Worm (Caenorhabditis elegans) whole organism, L1 larva: ENCODE results near the gene syf-2.

ENCODE experiments used
- C04F5.9 ChIP-seq: sonication (generic microtip); optimal IDR thresholded peaks from 2 replicates; lab custom pipeline; 2016; ENCODE audit warnings: missing genetic modification characterization, missing compliant biosample characterization
- C16A3.4 ChIP-seq: fragments of 150-350 bp; optimal IDR thresholded peaks from 2 replicates; lab custom pipeline; 2014; ENCODE audit warnings: missing biosample characterization, missing genetic modification characterization
- C34B4.2 ChIP-seq: sonication (generic microtip); optimal IDR thresholded peaks from 2 replicates; lab custom pipeline; 2017; ENCODE audit warnings: mild to moderate bottlenecking, missing genetic modification characterization, missing compliant biosample characterization
- F16B12.6 ChIP-seq: fragments of 150-350 bp; optimal IDR thresholded peaks from 2 replicates; lab custom pipeline; 2014; ENCODE audit warnings: missing biosample characterization, missing genetic modification characterization
- Y116A8C.19 ChIP-seq: sonication (generic microtip); optimal IDR thresholded peaks from 2 replicates; lab custom pipeline; 2016; ENCODE audit warnings: missing compliant biosample characterization, missing genetic modification characterization, borderline replicate concordance
- aly-2 ChIP-seq: fragments of 150-350 bp; optimal IDR thresholded peaks from 2 replicates; lab custom pipeline; 2014; ENCODE audit warnings: missing biosample characterization, missing genetic modification characterization
- blmp-1 ChIP-seq: fragments of 150-350 bp; optimal IDR thresholded peaks from 2 replicates; lab custom pipeline; 2014; ENCODE audit warnings: missing biosample characterization, missing genetic modification characterization
- ceh-8 ChIP-seq: fragments of 200-800 bp; sonication (Bioruptor generic); optimal IDR thresholded peaks from 2 replicates; lab custom pipeline; 2018; ENCODE audit warnings: mild to moderate bottlenecking, missing genetic modification characterization, moderate library complexity, missing compliant biosample characterization
- ceh-82 ChIP-seq, 3 experiments: fragments of 150-350 bp in 1 of 3; sonication (generic microtip) in 2 of 3; optimal IDR thresholded peaks; 2 replicates each; lab custom pipeline; 2014 to 2017; ENCODE audit warnings: missing biosample characterization in 3 of 3, missing genetic modification characterization in 3 of 3
- ceh-88 ChIP-seq: fragments of 200-800 bp; sonication (Bioruptor generic); IDR thresholded peaks from 2 replicates; pipeline ENCODE4 v1.3.6; 2022; ENCODE audit warnings: missing genetic modification characterization, missing compliant biosample characterization
- efl-1 ChIP-seq, 4 experiments: fragments of 150-350 bp; optimal IDR thresholded peaks in 3 of 4; peaks in 1 of 4; 1 replicate in 1 of 4; 2 replicates in 3 of 4; lab custom pipeline; 2014; ENCODE audit warnings: missing biosample characterization in 2 of 4, missing genetic modification characterization in 2 of 4, missing genetic modification reagents in 2 of 4
- efl-3 ChIP-seq: fragments of 200-800 bp; sonication (Bioruptor generic); optimal IDR thresholded peaks from 2 replicates; lab custom pipeline; 2018; ENCODE audit warnings: mild to moderate bottlenecking, missing genetic modification characterization, missing compliant biosample characterization
- egl-13 ChIP-seq: sonication (generic microtip); optimal IDR thresholded peaks from 2 replicates; lab custom pipeline; 2016; ENCODE audit warnings: missing genotype, missing genetic modification reagents, missing genetic modification characterization, missing compliant biosample characterization
- egl-27 ChIP-seq, 2 experiments: fragments of 150-350 bp in 1 of 2; sonication (generic microtip); optimal IDR thresholded peaks; 3 replicates each; lab custom pipeline; 2017 to 2018; ENCODE audit warnings: missing biosample characterization in 2 of 2, missing genetic modification characterization in 2 of 2, missing genetic modification reagents in 2 of 2
- elt-2 ChIP-seq: sonication (generic microtip); optimal IDR thresholded peaks from 2 replicates; lab custom pipeline; 2016; ENCODE audit warnings: missing genetic modification characterization, mild to moderate bottlenecking, inconsistent platforms, missing compliant biosample characterization, missing genetic modification reagents
- ets-5 ChIP-seq: fragments of 200-800 bp; sonication (Bioruptor generic); IDR thresholded peaks from 2 replicates; pipeline ENCODE4 v1.3.6; 2022; ENCODE audit warnings: missing genetic modification characterization, missing compliant biosample characterization
- fkh-4 ChIP-seq: sonication (generic microtip); optimal IDR thresholded peaks from 2 replicates; lab custom pipeline; 2016; ENCODE audit warnings: missing compliant biosample characterization, missing genetic modification characterization, borderline replicate concordance
- fos-1 ChIP-seq: fragments of 150-350 bp; optimal IDR thresholded peaks from 2 replicates; lab custom pipeline; 2014; ENCODE audit warnings: missing biosample characterization, missing genetic modification characterization
- hlh-17 ChIP-seq: fragments of 200-800 bp; sonication (Bioruptor generic); optimal IDR thresholded peaks from 2 replicates; lab custom pipeline; 2018; ENCODE audit warnings: missing genetic modification characterization, mild to moderate bottlenecking, missing compliant biosample characterization, moderate library complexity, borderline replicate concordance
- hlh-4 ChIP-seq: sonication (generic microtip); optimal IDR thresholded peaks from 2 replicates; lab custom pipeline; 2016; ENCODE audit warnings: mild to moderate bottlenecking, missing genetic modification characterization, missing compliant biosample characterization
- hpl-2 ChIP-seq: fragments of 150-350 bp; optimal IDR thresholded peaks from 2 replicates; lab custom pipeline; 2014; ENCODE audit warnings: missing biosample characterization, missing genetic modification reagents, missing genetic modification characterization
- lin-13 ChIP-seq: fragments of 150-350 bp; optimal IDR thresholded peaks from 2 replicates; lab custom pipeline; 2014; ENCODE audit warnings: missing biosample characterization, missing genetic modification reagents, missing genetic modification characterization
- lin-14 ChIP-seq: fragments of 200-800 bp; sonication (Bioruptor generic); optimal IDR thresholded peaks from 2 replicates; lab custom pipeline; 2018; ENCODE audit warnings: mild to moderate bottlenecking, missing genetic modification characterization, moderate library complexity, missing compliant biosample characterization
- lin-15B ChIP-seq: fragments of 150-350 bp; sonication (generic microtip); optimal IDR thresholded peaks from 3 replicates; lab custom pipeline; 2014; ENCODE audit warnings: missing biosample characterization, missing genetic modification characterization
- lin-35 ChIP-seq, 2 experiments: fragments of 150-350 bp; optimal IDR thresholded peaks; 2 replicates each; lab custom pipeline; 2014; ENCODE audit warnings: missing biosample characterization in 2 of 2, missing genetic modification characterization in 2 of 2, missing genetic modification reagents in 2 of 2
- lsy-2 ChIP-seq, 2 experiments: fragments of 150-350 bp; optimal IDR thresholded peaks; 2 replicates each; lab custom pipeline; 2014; ENCODE audit warnings: missing biosample characterization in 2 of 2, missing genetic modification characterization in 2 of 2
- mab-9 ChIP-seq: fragments of 200-800 bp; sonication (Bioruptor generic); IDR thresholded peaks from 2 replicates; pipeline ENCODE4 v1.3.6; 2022; ENCODE audit warnings: missing genetic modification reagents, missing genetic modification characterization, missing compliant biosample characterization
- mdl-1 ChIP-seq, 2 experiments: fragments of 150-350 bp; optimal IDR thresholded peaks; 2 replicates each; lab custom pipeline; 2014 to 2017; ENCODE audit warnings: missing biosample characterization in 2 of 2, missing genetic modification characterization in 2 of 2, inconsistent platforms in 1 of 2
- mef-2 ChIP-seq: fragments of 150-350 bp; optimal IDR thresholded peaks from 2 replicates; lab custom pipeline; 2014; ENCODE audit warnings: missing biosample characterization, missing genetic modification characterization
- nhr-11 ChIP-seq: fragments of 150-350 bp; optimal IDR thresholded peaks from 2 replicates; lab custom pipeline; 2014; ENCODE audit warnings: missing biosample characterization, missing genetic modification characterization
- nhr-19 ChIP-seq: fragments of 200-800 bp; sonication (Bioruptor generic); conservative IDR thresholded peaks from 2 replicates; pipeline ENCODE4 v1.3.6; 2022; ENCODE audit warnings: missing genetic modification characterization, missing compliant biosample characterization
- nhr-20 ChIP-seq: sonication (generic microtip); optimal IDR thresholded peaks from 2 replicates; lab custom pipeline; 2016; ENCODE audit warnings: mild to moderate bottlenecking, missing genetic modification characterization, missing compliant biosample characterization
- nhr-237 ChIP-seq: fragments of 150-350 bp; optimal IDR thresholded peaks from 2 replicates; lab custom pipeline; 2014; ENCODE audit warnings: missing biosample characterization, missing genetic modification characterization
- nhr-47 ChIP-seq: sonication (generic microtip); optimal IDR thresholded peaks from 2 replicates; lab custom pipeline; 2016; ENCODE audit warnings: mild to moderate bottlenecking, missing genetic modification characterization, moderate library complexity, missing compliant biosample characterization
- nhr-76 ChIP-seq: sonication (generic microtip); optimal IDR thresholded peaks from 2 replicates; lab custom pipeline; 2017; ENCODE audit warnings: missing biosample characterization, missing genetic modification characterization
- nhr-84 ChIP-seq: sonication (generic microtip); optimal IDR thresholded peaks from 2 replicates; lab custom pipeline; 2017; ENCODE audit warnings: missing biosample characterization, missing genetic modification characterization
- nhr-90 ChIP-seq: sonication (generic microtip); optimal IDR thresholded peaks from 2 replicates; lab custom pipeline; 2016; ENCODE audit warnings: mild to moderate bottlenecking, missing genetic modification characterization, missing compliant biosample characterization; ENCODE audit not compliant: poor library complexity
- pax-3 ChIP-seq: fragments of 200-800 bp; sonication (Bioruptor generic); optimal IDR thresholded peaks from 2 replicates; lab custom pipeline; 2018; ENCODE audit warnings: mild to moderate bottlenecking, missing genetic modification characterization, moderate library complexity, missing compliant biosample characterization
- pqm-1 ChIP-seq: sonication (generic microtip); optimal IDR thresholded peaks from 3 replicates; lab custom pipeline; 2017; ENCODE audit warnings: missing biosample characterization, missing genetic modification characterization
- rnt-1 ChIP-seq: sonication (generic microtip); optimal IDR thresholded peaks from 2 replicates; lab custom pipeline; 2016; ENCODE audit warnings: mild to moderate bottlenecking, missing genetic modification characterization, moderate library complexity, missing compliant biosample characterization
- skn-1 ChIP-seq: fragments of 150-350 bp; optimal IDR thresholded peaks from 2 replicates; lab custom pipeline; 2014; ENCODE audit warnings: missing biosample characterization, missing genetic modification characterization
- sox-4 ChIP-seq: sonication (generic microtip); optimal IDR thresholded peaks from 2 replicates; lab custom pipeline; 2016; ENCODE audit warnings: missing genetic modification characterization, missing compliant biosample characterization
- swsn-7 ChIP-seq: sonication (generic microtip); optimal IDR thresholded peaks from 2 replicates; lab custom pipeline; 2016; ENCODE audit warnings: missing genetic modification characterization, missing compliant biosample characterization
- tbx-2 ChIP-seq: sonication (generic microtip); optimal IDR thresholded peaks from 2 replicates; lab custom pipeline; 2016; ENCODE audit warnings: missing genetic modification characterization, missing compliant biosample characterization
- tlp-1 ChIP-seq: fragments of 150-350 bp; optimal IDR thresholded peaks from 2 replicates; lab custom pipeline; 2014; ENCODE audit warnings: missing biosample characterization, missing genetic modification characterization
- unc-62 ChIP-seq: fragments of 150-350 bp; optimal IDR thresholded peaks from 2 replicates; lab custom pipeline; 2014; ENCODE audit warnings: missing biosample characterization, missing genetic modification reagents, missing genetic modification characterization
- unc-98 ChIP-seq: fragments of 200-800 bp; sonication (Bioruptor generic); IDR thresholded peaks from 2 replicates; pipeline ENCODE4 v1.3.6; 2022; ENCODE audit warnings: missing genetic modification characterization, missing compliant biosample characterization
- xbp-1 ChIP-seq: sonication (generic microtip); optimal IDR thresholded peaks from 2 replicates; lab custom pipeline; 2016; ENCODE audit warnings: missing genetic modification characterization, missing compliant biosample characterization
- zag-1 ChIP-seq: fragments of 150-350 bp; optimal IDR thresholded peaks from 2 replicates; lab custom pipeline; 2014; ENCODE audit warnings: missing biosample characterization, missing genetic modification characterization
- zip-4 ChIP-seq: fragments of 200-800 bp; sonication (Bioruptor generic); optimal IDR thresholded peaks from 2 replicates; lab custom pipeline; 2018; ENCODE audit warnings: mild to moderate bottlenecking, missing genetic modification characterization, moderate library complexity, missing compliant biosample characterization

Gene syf-2

DNA sequence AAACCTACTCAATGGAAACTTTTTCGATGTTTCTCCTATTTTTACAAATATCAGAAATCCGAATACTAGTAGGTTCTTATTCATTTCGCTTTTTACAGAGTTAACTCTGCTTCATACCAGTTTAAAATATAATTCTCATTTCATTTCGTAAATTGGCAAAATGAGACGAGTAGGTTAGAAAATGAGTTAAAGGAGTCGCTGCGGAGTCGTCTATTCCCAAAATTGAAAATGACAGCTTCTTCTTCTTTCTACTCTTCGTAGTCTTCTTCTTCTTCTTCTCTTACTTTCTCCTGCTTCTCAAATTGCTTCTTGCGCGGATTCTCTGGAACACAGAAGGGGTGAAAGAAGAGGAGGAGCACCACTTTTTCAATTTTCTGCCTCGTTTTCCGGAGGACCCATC is 17.2 kb downstream of the syf-2 start, which contains the start of gene glr-2:
Gene glr-2 (minus strand): TSS at position 211 of the 400 bp plus-strand sequence.
- TF ChIP-seq lin-14 (peak; percentile 35), nhr-237 (tag; lab: Kevin White, UChicago) (no peak), ceh-8 (peak; percentile 13), C34B4.2 (tag; lab: Kevin White, UChicago) (no peak), skn-1 (tag; lab: Kevin White, UChicago) (no peak)

DNA sequence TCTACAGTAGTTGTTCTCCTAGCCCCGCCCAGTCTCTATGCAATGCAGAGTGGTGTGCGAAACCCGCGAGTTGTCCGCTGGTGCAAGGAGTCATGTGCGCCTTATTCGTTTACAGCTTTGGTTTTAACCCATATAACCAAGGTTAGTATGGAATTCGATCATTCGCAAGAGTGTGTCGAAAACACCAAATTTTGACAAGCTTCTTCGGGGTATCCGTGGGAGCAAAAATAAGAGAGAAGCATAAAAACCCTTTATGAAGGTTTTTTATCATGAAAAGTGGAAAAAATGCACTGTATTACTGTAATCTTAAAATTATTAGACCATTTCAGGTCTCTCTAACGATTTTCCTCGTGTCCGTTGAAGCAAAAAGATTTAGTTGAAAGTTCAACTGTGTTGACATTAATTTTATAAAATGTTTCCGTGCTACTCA is 19.7 kb downstream of the syf-2 start:
- TF ChIP-seq ets-5 (GFP tag; lab: Robert Waterston, UW) (no peak), nhr-19 (GFP tag; lab: Robert Waterston, UW) (peak; percentile 67), zip-4 (GFP tag; lab: Kevin White, UChicago) (peak; percentile 32), fkh-4 (tag; lab: Kevin White, UChicago) (no peak), tbx-2 (tag; lab: Kevin White, UChicago) (no peak), hlh-17 (GFP tag; lab: Kevin White, UChicago) (no peak), unc-98 (GFP tag; lab: Robert Waterston, UW) (no peak), nhr-84 (tag; lab: Kevin White, UChicago) (no peak), rnt-1 (tag; lab: Kevin White, UChicago) (peak; percentile 33), C16A3.4 (tag; lab: Kevin White, UChicago) (no peak), nhr-11 (no peak), pax-3 (no peak), mab-9 (no peak), F16B12.6 (tag; lab: Kevin White, UChicago) (no peak), egl-13 (no peak), C04F5.9 (tag; lab: Kevin White, UChicago) (no peak), tlp-1 (tag; lab: Kevin White, UChicago) (no peak), mef-2 (no peak), ceh-88 (0 out of 2 replicates have a peak, but pooled peaks have one; percentile 29), mdl-1 (tag; optimal IDR thresholded peaks at IDR 0.05; lab: Kevin White, UChicago) (no peak), lin-14 (peak; percentile 35), pqm-1 (no peak), sox-4 (tag; lab: Kevin White, UChicago) (no peak), ceh-82 (tag; optimal IDR thresholded peaks at IDR 0.05; lab: Kevin White, UChicago) (no peak), efl-1 (optimal IDR thresholded peaks at IDR 0.05; lab: Kevin White, UChicago) (peak in 1 of 2 experiments; percentile 41), efl-1 (GFP tag; optimal IDR thresholded peaks at IDR 0.05 in 1 of 2; lab: Kevin White, UChicago) (peak in 1 of 2 experiments; percentile 50), efl-3 (GFP tag; lab: Kevin White, UChicago) (no peak), aly-2 (tag; lab: Kevin White, UChicago) (no peak), lin-35 (GFP tag; optimal IDR thresholded peaks at IDR 0.05; lab: Kevin White, UChicago) (no peak), Y116A8C.19 (tag; lab: Kevin White, UChicago) (no peak), nhr-90 (tag; lab: Kevin White, UChicago) (peak; percentile 78), lsy-2 (tag; optimal IDR thresholded peaks at IDR 0.05; lab: Kevin White, UChicago) (peak in 1 of 2 experiments; percentile 30), fos-1 (tag; lab: Kevin White, UChicago) (no peak), egl-27 (tag; optimal IDR thresholded peaks at IDR 0.05; lab: Kevin White, UChicago) (peak in 1 of 2 experiments; percentile 12), zag-1 (tag; lab: Kevin White, UChicago) (no peak), hpl-2 (GFP tag; lab: Kevin White, UChicago) (no peak), C34B4.2 (tag; lab: Kevin White, UChicago) (no peak), swsn-7 (tag; lab: Kevin White, UChicago) (peak; percentile 56), xbp-1 (tag; lab: Kevin White, UChicago) (peak; percentile 3), nhr-20 (tag; lab: Kevin White, UChicago) (peak; percentile 40), nhr-76 (tag; lab: Kevin White, UChicago) (no peak), blmp-1 (no peak), hlh-4 (no peak), lin-13 (no peak), elt-2 (tag; lab: Kevin White, UChicago) (peak; percentile 41), unc-62 (GFP tag; lab: Kevin White, UChicago) (no peak), nhr-47 (peak; percentile 74), lin-15B (tag; lab: Kevin White, UChicago) (no peak)
